Worm (Caenorhabditis elegans) whole organism, young adult: ENCODE results near the gene F13C5.5.

Experiments used
- B0336.3 ChIP-seq: fragments of 200-800 bp; sonication (Bioruptor generic); IDR thresholded peaks from 2 replicates; pipeline ENCODE4 v1.3.6; 2022; ENCODE audit warnings: missing genetic modification characterization, missing compliant biosample characterization
- C06A6.2 ChIP-seq: fragments of 200-800 bp; sonication (Bioruptor generic); conservative IDR thresholded peaks from 2 replicates; pipeline ENCODE4 v1.3.6; 2022; ENCODE audit warnings: missing genetic modification characterization, missing compliant biosample characterization
- C17E4.6 ChIP-seq: fragments of 200-800 bp; sonication (Bioruptor generic); IDR thresholded peaks from 2 replicates; pipeline ENCODE4 v1.3.6; 2022; ENCODE audit warnings: missing genetic modification reagents, missing genetic modification characterization, missing compliant biosample characterization
- F37B4.10 ChIP-seq: fragments of 200-800 bp; sonication (Bioruptor generic); IDR thresholded peaks from 2 replicates; pipeline ENCODE4 v1.3.6; 2022; ENCODE audit warnings: missing genetic modification characterization, missing compliant biosample characterization
- F49E8.2 ChIP-seq: sonication (generic microtip); optimal IDR thresholded peaks from 3 replicates; lab custom pipeline; 2017; ENCODE audit warnings: missing genetic modification characterization, mild to moderate bottlenecking, missing compliant biosample characterization, antibody characterized with exemption, moderate library complexity; ENCODE audit not compliant: insufficient read depth
- F52B5.7 ChIP-seq: sonication (generic microtip); optimal IDR thresholded peaks from 2 replicates; lab custom pipeline; 2016; ENCODE audit warnings: mild to moderate bottlenecking, missing genetic modification characterization, missing compliant biosample characterization
- F57C9.4 ChIP-seq: sonication (generic microtip); optimal IDR thresholded peaks from 2 replicates; lab custom pipeline; 2017; ENCODE audit warnings: mild to moderate bottlenecking, missing genetic modification characterization, missing compliant biosample characterization
- Y53F4B.3 ChIP-seq: fragments of 200-800 bp; sonication (Bioruptor generic); IDR thresholded peaks from 2 replicates; pipeline ENCODE4 v1.3.6; 2022; ENCODE audit warnings: missing genetic modification reagents, missing genetic modification characterization, missing compliant biosample characterization
- Y79H2A.3 ChIP-seq: fragments of 200-800 bp; sonication (Bioruptor generic); conservative IDR thresholded peaks from 2 replicates; pipeline ENCODE4 v1.3.6; 2022; ENCODE audit warnings: missing genetic modification reagents, missing genetic modification characterization, missing compliant biosample characterization
- Y95B8A.8 ChIP-seq: fragments of 200-800 bp; sonication (Bioruptor generic); IDR thresholded peaks from 2 replicates; pipeline ENCODE4 v1.3.6; 2022; ENCODE audit warnings: missing genetic modification reagents, missing genetic modification characterization, missing compliant biosample characterization
- ama-1 ChIP-seq, 3 experiments: fragments of 150-350 bp in 1 of 3; sonication (generic microtip) in 2 of 3; optimal IDR thresholded peaks; 2 replicates each; lab custom pipeline; 2014 to 2018; ENCODE audit warnings: missing biosample characterization in 2 of 3, missing genetic modification characterization in 2 of 3, missing genetic modification reagents in 2 of 3
- aptf-2 ChIP-seq: fragments of 200-800 bp; sonication (Bioruptor generic); conservative IDR thresholded peaks from 2 replicates; pipeline ENCODE4 v1.3.6; 2022; ENCODE audit warnings: missing genetic modification reagents, missing genetic modification characterization, missing compliant biosample characterization
- bed-2 ChIP-seq: fragments of 200-800 bp; sonication (Bioruptor generic); IDR thresholded peaks from 2 replicates; pipeline ENCODE4 v1.3.6; 2022; ENCODE audit warnings: missing genetic modification reagents, missing genetic modification characterization, missing compliant biosample characterization
- cebp-1 ChIP-seq, 2 experiments: fragments of 200-800 bp in 1 of 2; sonication (Bioruptor generic) in 1 of 2; sonication (generic microtip) in 1 of 2; IDR thresholded peaks in 1 of 2; optimal IDR thresholded peaks in 1 of 2; 2 replicates each; pipeline versions ENCODE4 v1.3.6 to Lab custom; 2017 to 2022; ENCODE audit warnings: missing compliant biosample characterization in 2 of 2, missing genetic modification characterization in 2 of 2, mild to moderate bottlenecking in 1 of 2, missing genetic modification reagents in 1 of 2, moderate library complexity in 1 of 2
- ceh-27 ChIP-seq: fragments of 200-800 bp; sonication (Bioruptor generic); optimal IDR thresholded peaks from 2 replicates; lab custom pipeline; 2018; ENCODE audit warnings: mild to moderate bottlenecking, missing genetic modification characterization, moderate library complexity, missing compliant biosample characterization
- ceh-91 ChIP-seq: fragments of 200-800 bp; sonication (Bioruptor generic); IDR thresholded peaks from 2 replicates; pipeline ENCODE4 v1.3.6; 2022; ENCODE audit warnings: missing genetic modification reagents, missing genetic modification characterization, missing compliant biosample characterization
- efl-1 ChIP-seq: fragments of 150-350 bp; optimal IDR thresholded peaks from 2 replicates; lab custom pipeline; 2014; ENCODE audit warnings: missing biosample characterization, missing genetic modification reagents, missing genetic modification characterization
- egl-44 ChIP-seq: fragments of 200-800 bp; sonication (Bioruptor generic); IDR thresholded peaks from 2 replicates; pipeline ENCODE4 v1.3.6; 2022; ENCODE audit warnings: missing genetic modification reagents, missing genetic modification characterization, missing compliant biosample characterization
- hmg-1.2 ChIP-seq: fragments of 200-800 bp; sonication (Bioruptor generic); IDR thresholded peaks from 2 replicates; pipeline ENCODE4 v1.3.6; 2022; ENCODE audit warnings: missing genetic modification reagents, missing genetic modification characterization, missing compliant biosample characterization
- hmg-20 ChIP-seq: fragments of 200-800 bp; sonication (Bioruptor generic); IDR thresholded peaks from 2 replicates; pipeline ENCODE4 v1.3.6; 2022; ENCODE audit warnings: missing genetic modification reagents, missing genetic modification characterization, missing compliant biosample characterization
- hsf-1 ChIP-seq: fragments of 200-800 bp; sonication (Bioruptor generic); IDR thresholded peaks from 2 replicates; pipeline ENCODE4 v1.3.6; 2022; ENCODE audit warnings: missing genetic modification reagents, missing genetic modification characterization, missing compliant biosample characterization
- lag-1 ChIP-seq: fragments of 200-800 bp; sonication (Bioruptor generic); IDR thresholded peaks from 2 replicates; pipeline ENCODE4 v1.3.6; 2022; ENCODE audit warnings: missing genetic modification reagents, missing genetic modification characterization, missing compliant biosample characterization
- let-526 ChIP-seq: fragments of 200-800 bp; sonication (Bioruptor generic); IDR thresholded peaks from 2 replicates; pipeline ENCODE4 v1.3.6; 2022; ENCODE audit warnings: missing genetic modification reagents, missing genetic modification characterization, missing compliant biosample characterization
- lin-26 ChIP-seq: fragments of 200-800 bp; sonication (Bioruptor generic); IDR thresholded peaks from 2 replicates; pipeline ENCODE4 v1.3.6; 2022; ENCODE audit warnings: missing genetic modification reagents, missing genetic modification characterization, missing compliant biosample characterization
- lin-35 ChIP-seq, 3 experiments: fragments of 150-350 bp in 2 of 3; sonication (generic microtip) in 1 of 3; optimal IDR thresholded peaks; 2 replicates each; lab custom pipeline; 2014 to 2018; ENCODE audit warnings: missing biosample characterization in 3 of 3, missing genetic modification characterization in 3 of 3, missing genetic modification reagents in 3 of 3
- madf-3 ChIP-seq: fragments of 200-800 bp; sonication (Bioruptor generic); IDR thresholded peaks from 2 replicates; pipeline ENCODE4 v1.3.6; 2022; ENCODE audit warnings: missing genetic modification reagents, missing genetic modification characterization, missing compliant biosample characterization
- madf-6 ChIP-seq: fragments of 200-800 bp; sonication (Bioruptor generic); IDR thresholded peaks from 2 replicates; pipeline ENCODE4 v1.3.6; 2022; ENCODE audit warnings: missing genetic modification reagents, missing genetic modification characterization, missing compliant biosample characterization
- mxl-1 ChIP-seq: sonication (generic microtip); optimal IDR thresholded peaks from 2 replicates; lab custom pipeline; 2016; ENCODE audit warnings: missing genetic modification characterization, missing compliant biosample characterization
- nfyb-1 ChIP-seq: fragments of 200-800 bp; sonication (Bioruptor generic); IDR thresholded peaks from 2 replicates; pipeline ENCODE4 v1.3.6; 2022; ENCODE audit warnings: missing genetic modification reagents, missing genetic modification characterization, missing compliant biosample characterization
- nhr-80 ChIP-seq: sonication (generic microtip); optimal IDR thresholded peaks from 2 replicates; lab custom pipeline; 2016; ENCODE audit warnings: missing genetic modification characterization, missing compliant biosample characterization
- pbrm-1 ChIP-seq: fragments of 200-800 bp; sonication (Bioruptor generic); IDR thresholded peaks from 2 replicates; pipeline ENCODE4 v1.3.6; 2022; ENCODE audit warnings: missing genetic modification reagents, missing genetic modification characterization, missing compliant biosample characterization
- pha-4 ChIP-seq: fragments of 150-350 bp; sonication (generic microtip); optimal IDR thresholded peaks from 2 replicates; lab custom pipeline; 2014; ENCODE audit warnings: missing biosample characterization, missing genetic modification reagents, missing genetic modification characterization
- rpc-1 ChIP-seq, 2 experiments: fragments of 150-350 bp in 1 of 2; sonication (generic microtip) in 1 of 2; optimal IDR thresholded peaks; 2 replicates each; lab custom pipeline; 2014 to 2018; ENCODE audit warnings: missing biosample characterization in 1 of 2, missing genetic modification characterization in 1 of 2, missing genetic modification reagents in 1 of 2, missing genotype in 1 of 2
- snpc-1.1 ChIP-seq: sonication (generic microtip); optimal IDR thresholded peaks from 2 replicates; lab custom pipeline; 2017; ENCODE audit warnings: missing genetic modification characterization, mild to moderate bottlenecking, missing compliant biosample characterization, antibody characterized with exemption, moderate library complexity, missing genotype, missing genetic modification reagents; ENCODE audit not compliant: insufficient read depth
- snpc-1.3 ChIP-seq: sonication (generic microtip); optimal IDR thresholded peaks from 2 replicates; lab custom pipeline; 2017; ENCODE audit warnings: missing genetic modification characterization, mild to moderate bottlenecking, missing compliant biosample characterization, antibody characterized with exemption, moderate library complexity, missing genotype, missing genetic modification reagents; ENCODE audit not compliant: insufficient read depth
- snpc-3.4 ChIP-seq: sonication (generic microtip); optimal IDR thresholded peaks from 2 replicates; lab custom pipeline; 2017; ENCODE audit warnings: missing genetic modification characterization, mild to moderate bottlenecking, missing compliant biosample characterization, antibody characterized with exemption, moderate library complexity, missing genotype, missing genetic modification reagents
- somi-1 ChIP-seq: fragments of 200-800 bp; sonication (Bioruptor generic); optimal IDR thresholded peaks from 2 replicates; lab custom pipeline; 2018; ENCODE audit warnings: mild to moderate bottlenecking, missing genetic modification characterization, missing compliant biosample characterization
- tbx-9 ChIP-seq: sonication (generic microtip); optimal IDR thresholded peaks from 2 replicates; lab custom pipeline; 2016; ENCODE audit warnings: borderline replicate concordance, missing genetic modification characterization, inconsistent platforms, missing compliant biosample characterization
- tlf-1 ChIP-seq: fragments of 200-800 bp; sonication (Bioruptor generic); optimal IDR thresholded peaks from 2 replicates; lab custom pipeline; 2018; ENCODE audit warnings: mild to moderate bottlenecking, missing genetic modification characterization, missing compliant biosample characterization
- unc-130 ChIP-seq: sonication (generic microtip); optimal IDR thresholded peaks from 2 replicates; lab custom pipeline; 2016; ENCODE audit warnings: missing genetic modification reagents, missing genetic modification characterization, missing compliant biosample characterization
- zfh-2 ChIP-seq: fragments of 200-800 bp; sonication (Bioruptor generic); conservative IDR thresholded peaks from 2 replicates; pipeline ENCODE4 v1.3.6; 2022; ENCODE audit warnings: missing genetic modification reagents, missing genetic modification characterization, missing compliant biosample characterization
- ztf-22 ChIP-seq: fragments of 200-800 bp; sonication (Bioruptor generic); optimal IDR thresholded peaks from 2 replicates; lab custom pipeline; 2018; ENCODE audit warnings: mild to moderate bottlenecking, missing genetic modification characterization, moderate library complexity, missing compliant biosample characterization
- ztf-28 ChIP-seq: fragments of 200-800 bp; sonication (Bioruptor generic); IDR thresholded peaks from 2 replicates; pipeline ENCODE4 v1.3.6; 2022; ENCODE audit warnings: missing genetic modification reagents, missing genetic modification characterization, missing compliant biosample characterization
- ztf-6 ChIP-seq: fragments of 200-800 bp; sonication (Bioruptor generic); IDR thresholded peaks from 2 replicates; pipeline ENCODE4 v1.3.6; 2022; ENCODE audit warnings: missing genetic modification reagents, missing genetic modification characterization, missing compliant biosample characterization

Gene F13C5.5

ce11 chrX:600671-601070 lies 7.6 kb downstream of the F13C5.5 start:
- TF ChIP-seq let-526 (GFP tag; lab: Robert Waterston, UW) (no peak), nhr-80 (tag; lab: Kevin White, UChicago) (peak; percentile 11), pbrm-1 (GFP tag; lab: Robert Waterston, UW) (no peak), tlf-1 (GFP tag; lab: Kevin White, UChicago) (no peak), ztf-28 (GFP tag; lab: Robert Waterston, UW) (no peak), snpc-3.4 (tag; lab: Kevin White, UChicago) (no peak), pha-4 (tag; lab: Kevin White, UChicago) (peak; percentile 34), C06A6.2 (GFP tag; lab: Robert Waterston, UW) (no peak), cebp-1 (GFP tag; IDR thresholded peaks at IDR 0.05; lab: Robert Waterston, UW) (no peak), cebp-1 (tag; optimal IDR thresholded peaks at IDR 0.05; lab: Kevin White, UChicago) (peak; percentile 47), hmg-1.2 (GFP tag; lab: Robert Waterston, UW) (no peak), rpc-1 (optimal IDR thresholded peaks at IDR 0.05; lab: Kevin White, UChicago) (no peak), rpc-1 (tag; optimal IDR thresholded peaks at IDR 0.05; lab: Kevin White, UChicago) (no peak), F37B4.10 (GFP tag; lab: Robert Waterston, UW) (no peak), C17E4.6 (GFP tag; lab: Robert Waterston, UW) (no peak), Y95B8A.8 (no peak), aptf-2 (GFP tag; lab: Robert Waterston, UW) (no peak)

DNA sequence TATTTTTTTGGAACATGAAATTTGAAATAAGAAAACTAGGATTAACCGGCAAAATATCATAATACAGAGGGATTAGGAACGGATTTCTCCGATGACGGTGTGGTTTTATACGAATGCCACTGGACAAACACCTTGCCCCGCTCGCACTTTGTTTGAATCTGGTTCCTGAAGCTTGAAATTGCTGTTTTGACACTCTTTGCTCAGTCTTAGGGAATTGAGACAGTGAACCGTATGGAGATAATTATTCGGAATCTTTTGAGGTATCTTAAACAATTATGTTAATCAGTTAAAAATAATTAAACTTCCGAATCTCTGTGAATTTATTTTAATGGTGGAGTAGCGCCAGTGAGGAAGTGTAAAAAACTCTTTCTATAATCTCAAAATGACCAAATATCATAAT lies 8.8 kb downstream of the F13C5.5 start, which contains the start of gene F13C5.3:
TSS of gene F13C5.3 (minus strand) at position 101 of the 400 bp plus-strand sequence.
- TF ChIP-seq Y53F4B.3 (GFP tag; lab: Robert Waterston, UW) (no peak), hsf-1 (GFP tag; lab: Robert Waterston, UW) (no peak), F49E8.2 (tag; lab: Kevin White, UChicago) (no peak), madf-6 (no peak), zfh-2 (GFP tag; lab: Robert Waterston, UW) (no peak), snpc-1.1 (tag; lab: Kevin White, UChicago) (no peak), ceh-91 (GFP tag; lab: Robert Waterston, UW) (no peak), somi-1 (GFP tag; lab: Kevin White, UChicago) (no peak), ztf-6 (GFP tag; lab: Robert Waterston, UW) (no peak), ceh-27 (GFP tag; lab: Kevin White, UChicago) (no peak), unc-130 (GFP tag; lab: Kevin White, UChicago) (no peak), ama-1 (optimal IDR thresholded peaks at IDR 0.05; lab: Kevin White, UChicago) (no peak), ama-1 (GFP tag; optimal IDR thresholded peaks at IDR 0.05; lab: Kevin White, UChicago) (no peak), hmg-20 (no peak), lag-1 (no peak), Y79H2A.3 (GFP tag; lab: Robert Waterston, UW) (no peak), lin-26 (GFP tag; lab: Robert Waterston, UW) (no peak), ztf-28 (GFP tag; lab: Robert Waterston, UW) (no peak), bed-2 (GFP tag; lab: Robert Waterston, UW) (no peak), mxl-1 (tag; lab: Kevin White, UChicago) (no peak)

DNA sequence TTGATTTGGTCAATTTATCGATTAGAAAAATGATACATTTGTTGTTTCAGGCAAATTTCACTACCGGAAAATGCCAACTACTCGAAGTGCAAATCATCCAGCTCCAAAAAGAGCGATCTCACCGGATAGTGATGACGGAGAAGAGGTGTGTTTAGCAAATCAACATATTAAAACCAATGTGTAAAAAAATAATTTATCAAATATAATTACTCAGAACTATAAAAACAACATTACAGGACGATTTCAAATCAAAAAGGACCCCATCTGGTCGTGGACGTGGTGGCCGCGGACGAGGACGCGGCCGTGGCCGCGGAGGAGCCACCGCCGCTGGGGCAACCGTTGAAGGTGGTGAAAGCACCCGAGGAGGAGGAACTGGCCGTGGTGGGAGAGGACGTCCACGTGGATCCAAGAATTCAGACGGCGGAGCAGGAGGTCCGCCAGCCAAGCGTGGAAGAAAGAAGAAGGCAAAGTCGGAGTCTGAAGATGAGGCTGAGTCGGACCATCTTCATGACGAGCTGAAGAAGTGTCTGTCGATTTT lies 14.3 kb downstream of the F13C5.5 start, which contains the start of gene F13C5.2:
TSS of gene F13C5.2 (plus strand) at position 51 of the 538 bp plus-strand sequence.
- no peak for TF ChIP-seq egl-44
- no peak for TF ChIP-seq hmg-1.2 (GFP tag; lab: Robert Waterston, UW)
- no peak for TF ChIP-seq lin-35 (GFP tag; optimal IDR thresholded peaks at IDR 0.05; lab: Kevin White, UChicago)
- TF ChIP-seq tbx-9 (tag; lab: Kevin White, UChicago) = no peak
- TF ChIP-seq F37B4.10 (GFP tag; lab: Robert Waterston, UW) = no peak
- no peak for TF ChIP-seq efl-1 (GFP tag; lab: Kevin White, UChicago)
- no peak for TF ChIP-seq F57C9.4 (tag; lab: Kevin White, UChicago)
- TF ChIP-seq ztf-22 = no peak
- TF ChIP-seq B0336.3 (GFP tag; lab: Robert Waterston, UW) = no peak
- TF ChIP-seq madf-3 (GFP tag; lab: Robert Waterston, UW) = no peak
- TF ChIP-seq F52B5.7 (tag; lab: Kevin White, UChicago) = no peak
- no peak for TF ChIP-seq nfyb-1 (GFP tag; lab: Robert Waterston, UW)
- TF ChIP-seq snpc-1.3 (tag; lab: Kevin White, UChicago) = no peak
- TF ChIP-seq nhr-80 (tag; lab: Kevin White, UChicago) = no peak
